Worm (Caenorhabditis elegans) whole organism, L3 larva: ENCODE data around the gene gsto-1.

ENCODE experiments used
- ceh-82 ChIP-seq: fragments of 150-350 bp; optimal IDR thresholded peaks from 2 replicates; lab custom pipeline; 2014; ENCODE audit warnings: missing biosample characterization, missing genetic modification characterization
- elt-1 ChIP-seq: fragments of 150-350 bp; optimal IDR thresholded peaks from 2 replicates; lab custom pipeline; 2014; ENCODE audit warnings: missing biosample characterization, missing genetic modification characterization
- elt-3 ChIP-seq, 3 experiments: fragments of 150-350 bp in 1 of 3; sonication (generic microtip) in 2 of 3; optimal IDR thresholded peaks; 2 replicates in 2 of 3; 4 replicates in 1 of 3; lab custom pipeline; 2014 to 2017; ENCODE audit warnings: missing biosample characterization in 3 of 3, missing genetic modification characterization in 3 of 3
- fkh-10 ChIP-seq: sonication (generic microtip); optimal IDR thresholded peaks from 2 replicates; lab custom pipeline; 2017; ENCODE audit warnings: missing biosample characterization, missing genetic modification reagents, missing genetic modification characterization
- nhr-11 ChIP-seq: fragments of 150-350 bp; optimal IDR thresholded peaks from 2 replicates; lab custom pipeline; 2014; ENCODE audit warnings: missing biosample characterization, missing genetic modification characterization
- nhr-237 ChIP-seq: fragments of 150-350 bp; optimal IDR thresholded peaks from 2 replicates; lab custom pipeline; 2014; ENCODE audit warnings: missing biosample characterization, missing genetic modification characterization
- nhr-25 ChIP-seq: sonication (generic microtip); optimal IDR thresholded peaks from 2 replicates; lab custom pipeline; 2017; ENCODE audit warnings: missing biosample characterization, missing genetic modification characterization
- unc-39 ChIP-seq: sonication (generic microtip); optimal IDR thresholded peaks from 4 replicates; lab custom pipeline; 2017; ENCODE audit warnings: missing biosample characterization, missing genetic modification characterization
- unc-62 ChIP-seq: fragments of 150-350 bp; sonication (generic microtip); optimal IDR thresholded peaks from 4 replicates; lab custom pipeline; 2014; ENCODE audit warnings: missing biosample characterization, missing genetic modification reagents, missing genetic modification characterization

DNA sequence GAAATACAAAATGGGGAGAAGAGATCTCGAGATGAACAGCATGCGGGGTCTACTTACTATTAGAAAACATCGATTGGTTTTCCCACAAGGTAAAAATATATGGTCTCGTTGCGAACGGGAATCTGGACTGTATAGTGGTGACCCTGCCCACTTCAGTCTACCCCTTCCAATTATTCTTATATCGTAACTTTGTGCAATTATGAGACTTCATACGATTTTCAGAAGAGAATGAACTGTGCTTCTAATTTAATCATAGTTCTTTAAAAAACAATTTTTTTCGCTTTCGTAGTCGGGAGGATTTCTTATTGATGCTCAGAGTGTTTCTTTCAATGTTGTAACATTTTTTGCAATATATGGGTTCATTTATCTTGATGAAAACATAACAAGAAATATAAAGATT lies 25.2 kb upstream of the gsto-1 start, which contains the start of gene F54H12.5:
- TF ChIP-seq nhr-237 (tag; lab: Kevin White, UChicago): no peak
- TF ChIP-seq ceh-82 (tag; lab: Kevin White, UChicago): no peak
- TF ChIP-seq elt-3 (tag; optimal IDR thresholded peaks at IDR 0.05; lab: Kevin White, UChicago): no peak
- no peak for TF ChIP-seq unc-62 (GFP tag; lab: Kevin White, UChicago)
- TF ChIP-seq unc-39 (tag; lab: Kevin White, UChicago): no peak
- TF ChIP-seq fkh-10 (GFP tag; lab: Kevin White, UChicago): no peak
- no peak for TF ChIP-seq elt-1 (tag; lab: Kevin White, UChicago)
- no peak for TF ChIP-seq nhr-11 (tag; lab: Kevin White, UChicago)
- no peak for TF ChIP-seq nhr-25 (tag; lab: Kevin White, UChicago)
